Fruit fly (Drosophila melanogaster) whole organism, embryonic: Measurements from ENCODE around the gene Prim2.

Experiments
- C15 ChIP-seq: fragments of 200-800 bp; sonication (Bioruptor generic); IDR thresholded peaks from 3 replicates; pipeline ENCODE4 v1.3.6; 2022; ENCODE audit warnings: missing biosample characterization, missing genetic modification characterization
- CG10431 ChIP-seq: fragments of 200-800 bp; sonication (Bioruptor generic); optimal IDR thresholded peaks from 3 replicates; lab custom pipeline; 2018; ENCODE audit warnings: missing biosample characterization, mild to moderate bottlenecking, missing genetic modification characterization
- CG12155 ChIP-seq: fragments of 200-800 bp; sonication (Bioruptor generic); optimal IDR thresholded peaks from 3 replicates; lab custom pipeline; 2016; ENCODE audit warnings: missing biosample characterization, missing genetic modification characterization
- CG13123 ChIP-seq: fragments of 200-800 bp; sonication (Bioruptor generic); optimal IDR thresholded peaks from 2 replicates; lab custom pipeline; 2016; ENCODE audit warnings: missing biosample characterization, missing genetic modification characterization
- CG13287 ChIP-seq: fragments of 200-800 bp; sonication (Bioruptor generic); IDR thresholded peaks from 2 replicates; pipeline ENCODE4 v1.3.6; 2022; ENCODE audit warnings: missing biosample characterization, missing genetic modification characterization; ENCODE audit not compliant: partially characterized antibody
- CG13894 ChIP-seq: fragments of 200-800 bp; sonication (Bioruptor generic); optimal IDR thresholded peaks from 3 replicates; lab custom pipeline; 2018; ENCODE audit warnings: missing biosample characterization, mild to moderate bottlenecking, missing genetic modification characterization, moderate library complexity
- CG1647 ChIP-seq: fragments of 200-800 bp; sonication (Bioruptor generic); optimal IDR thresholded peaks from 3 replicates; lab custom pipeline; 2016; ENCODE audit warnings: missing biosample characterization, missing genetic modification characterization
- CG17568 ChIP-seq: fragments of 200-800 bp; sonication (Bioruptor generic); optimal IDR thresholded peaks from 2 replicates; lab custom pipeline; 2018; ENCODE audit warnings: missing biosample characterization, mild to moderate bottlenecking, missing genetic modification characterization, moderate library complexity
- CG17802 ChIP-seq: fragments of 200-800 bp; sonication (Bioruptor generic); optimal IDR thresholded peaks from 2 replicates; lab custom pipeline; 2018; ENCODE audit warnings: missing biosample characterization, mild to moderate bottlenecking, missing genetic modification characterization, moderate library complexity
- CG2202 ChIP-seq: fragments of 200-800 bp; sonication (Bioruptor generic); optimal IDR thresholded peaks from 2 replicates; lab custom pipeline; 2018; ENCODE audit warnings: missing biosample characterization, mild to moderate bottlenecking, missing genetic modification characterization
- CG30020 ChIP-seq: fragments of 200-800 bp; optimal IDR thresholded peaks from 2 replicates; lab custom pipeline; 2019; ENCODE audit warnings: missing biosample characterization, mild to moderate bottlenecking, missing genetic modification characterization, moderate library complexity
- CG4328 ChIP-seq: fragments of 200-800 bp; sonication (Bioruptor generic); optimal IDR thresholded peaks from 3 replicates; lab custom pipeline; 2017; ENCODE audit warnings: missing biosample characterization, missing genetic modification reagents, missing genetic modification characterization
- CG4854 ChIP-seq: fragments of 200-800 bp; sonication (Bioruptor generic); optimal IDR thresholded peaks from 2 replicates; lab custom pipeline; 2016; ENCODE audit warnings: missing biosample characterization, missing genetic modification characterization, inconsistent platforms
- CG5245 ChIP-seq: fragments of 200-800 bp; sonication (Bioruptor generic); optimal IDR thresholded peaks from 3 replicates; lab custom pipeline; 2016; ENCODE audit warnings: missing biosample characterization, missing genetic modification characterization
- CG6683 ChIP-seq: fragments of 200-800 bp; sonication (Bioruptor generic); optimal IDR thresholded peaks from 2 replicates; lab custom pipeline; 2017; ENCODE audit warnings: missing biosample characterization, mild to moderate bottlenecking, missing genetic modification characterization, missing genetic modification reagents
- CG7839 ChIP-seq: fragments of 200-800 bp; sonication (Bioruptor generic); optimal IDR thresholded peaks from 3 replicates; lab custom pipeline; 2018; ENCODE audit warnings: missing biosample characterization, mild to moderate bottlenecking, missing genetic modification characterization, moderate library complexity
- CG8478 ChIP-seq: fragments of >200 bp; optimal IDR thresholded peaks from 2 replicates; lab custom pipeline; 2018
- CG9437 ChIP-seq: fragments of 200-800 bp; sonication (Bioruptor generic); optimal IDR thresholded peaks from 2 replicates; lab custom pipeline; 2018; ENCODE audit warnings: missing biosample characterization, mild to moderate bottlenecking, missing genetic modification characterization
- CG9817 ChIP-seq: fragments of 200-800 bp; sonication (Bioruptor generic); optimal IDR thresholded peaks from 2 replicates; lab custom pipeline; 2018; ENCODE audit warnings: missing biosample characterization, mild to moderate bottlenecking, missing genetic modification characterization, moderate library complexity
- Doc3 ChIP-seq: fragments of 200-800 bp; sonication (Bioruptor generic); IDR thresholded peaks from 3 replicates; pipeline ENCODE4 v1.3.6; 2022; ENCODE audit warnings: missing biosample characterization, missing genetic modification characterization; ENCODE audit not compliant: partially characterized antibody
- Eip74EF ChIP-seq, 2 experiments: fragments of 200-800 bp in 1 of 2; fragments of >200 bp in 1 of 2; sonication (Bioruptor generic) in 1 of 2; optimal IDR thresholded peaks; 2 replicates each; lab custom pipeline; 2017 to 2019; ENCODE audit warnings: missing biosample characterization in 2 of 2, missing genetic modification characterization in 2 of 2, mild to moderate bottlenecking in 1 of 2, moderate library complexity in 1 of 2
- Elba2 ChIP-seq: fragments of 200-800 bp; sonication (Bioruptor generic); optimal IDR thresholded peaks from 3 replicates; lab custom pipeline; 2016; ENCODE audit warnings: missing biosample characterization, missing genetic modification characterization
- Ets97D ChIP-seq: fragments of 200-800 bp; sonication (Bioruptor generic); optimal IDR thresholded peaks from 3 replicates; lab custom pipeline; 2016; ENCODE audit warnings: missing biosample characterization, missing genetic modification characterization
- HLH4C ChIP-seq: fragments of 200-800 bp; sonication (Bioruptor generic); IDR thresholded peaks from 3 replicates; pipeline ENCODE4 v1.3.6; 2022; ENCODE audit warnings: missing biosample characterization, missing genetic modification characterization; ENCODE audit not compliant: partially characterized antibody
- Hr78 ChIP-seq, 2 experiments: fragments of 200-800 bp in 1 of 2; fragments of >200 bp in 1 of 2; sonication (Bioruptor generic) in 1 of 2; optimal IDR thresholded peaks; 2 replicates each; lab custom pipeline; 2017 to 2019; ENCODE audit warnings: missing biosample characterization in 2 of 2, missing genetic modification characterization in 2 of 2, mild to moderate bottlenecking in 1 of 2, moderate library complexity in 1 of 2
- MESR4 ChIP-seq: fragments of 200-800 bp; sonication (Bioruptor generic); optimal IDR thresholded peaks from 2 replicates; lab custom pipeline; 2018; ENCODE audit warnings: missing biosample characterization, mild to moderate bottlenecking, missing genetic modification characterization, moderate library complexity
- Max ChIP-seq: fragments of 200-800 bp; sonication (Bioruptor generic); optimal IDR thresholded peaks from 2 replicates; lab custom pipeline; 2016; ENCODE audit warnings: missing biosample characterization, mild to moderate bottlenecking, missing genetic modification characterization
- Ssrp ChIP-seq: fragments of 200-800 bp; sonication (Bioruptor generic); optimal IDR thresholded peaks from 2 replicates; lab custom pipeline; 2018; ENCODE audit warnings: missing biosample characterization, mild to moderate bottlenecking, missing genetic modification characterization, moderate library complexity
- Usf ChIP-seq: fragments of 200-800 bp; sonication (Bioruptor generic); optimal IDR thresholded peaks from 2 replicates; lab custom pipeline; 2017; ENCODE audit warnings: missing genotype, missing biosample characterization, missing genetic modification characterization
- Xrp1 ChIP-seq: fragments of 200-800 bp; sonication (Bioruptor generic); IDR thresholded peaks from 2 replicates; pipeline ENCODE4 v1.3.6; 2022; ENCODE audit warnings: missing biosample characterization, missing genetic modification characterization
- ab ChIP-seq: fragments of 200-800 bp; sonication (Bioruptor generic); optimal IDR thresholded peaks from 2 replicates; lab custom pipeline; 2016; ENCODE audit warnings: missing biosample characterization, missing genetic modification characterization
- bsh ChIP-seq, 2 experiments: fragments of 200-800 bp; sonication (Bioruptor generic); optimal IDR thresholded peaks; 2 replicates each; lab custom pipeline; 2017 to 2018; ENCODE audit warnings: mild to moderate bottlenecking in 2 of 2, missing biosample characterization in 2 of 2, missing genetic modification characterization in 2 of 2, moderate library complexity in 1 of 2
- btn ChIP-seq: fragments of 200-800 bp; sonication (Bioruptor generic); optimal IDR thresholded peaks from 2 replicates; lab custom pipeline; 2016; ENCODE audit warnings: missing biosample characterization, missing genetic modification characterization
- disco-r ChIP-seq: fragments of 200-800 bp; sonication (Bioruptor generic); optimal IDR thresholded peaks from 2 replicates; lab custom pipeline; 2016; ENCODE audit warnings: missing biosample characterization, missing genetic modification characterization
- fd3F ChIP-seq: fragments of 200-800 bp; sonication (Bioruptor generic); optimal IDR thresholded peaks from 2 replicates; lab custom pipeline; 2018; ENCODE audit warnings: missing biosample characterization, mild to moderate bottlenecking, missing genetic modification characterization, moderate library complexity
- hkb ChIP-seq, 2 experiments: fragments of 200-800 bp in 1 of 2; fragments of >200 bp in 1 of 2; sonication (Bioruptor generic) in 1 of 2; IDR thresholded peaks in 1 of 2; optimal IDR thresholded peaks in 1 of 2; 2 replicates each; pipeline versions ENCODE4 v1.3.6 to Lab custom; 2017 to 2022; ENCODE audit warnings: missing biosample characterization in 1 of 2, missing genetic modification characterization in 1 of 2
- ind ChIP-seq: fragments of 200-800 bp; sonication (Bioruptor generic); optimal IDR thresholded peaks from 3 replicates; lab custom pipeline; 2016; ENCODE audit warnings: missing biosample characterization, missing genetic modification characterization
- inv ChIP-seq: fragments of 200-800 bp; sonication (Bioruptor generic); IDR thresholded peaks from 2 replicates; pipeline ENCODE4 v1.3.6; 2022; ENCODE audit warnings: missing biosample characterization, missing genetic modification characterization; ENCODE audit not compliant: partially characterized antibody
- jumu ChIP-seq: fragments of 200-800 bp; sonication (Bioruptor generic); optimal IDR thresholded peaks from 3 replicates; lab custom pipeline; 2016; ENCODE audit warnings: missing biosample characterization, missing genetic modification characterization
- lmd ChIP-seq: fragments of 200-800 bp; sonication (Bioruptor generic); IDR thresholded peaks from 2 replicates; pipeline ENCODE4 v1.3.6; 2022; ENCODE audit warnings: missing biosample characterization, missing genetic modification characterization
- maf-S ChIP-seq: fragments of 200-800 bp; sonication (Bioruptor generic); optimal IDR thresholded peaks from 2 replicates; lab custom pipeline; 2016; ENCODE audit warnings: missing biosample characterization, missing genetic modification characterization
- peb ChIP-seq: fragments of 200-800 bp; sonication (Bioruptor generic); IDR thresholded peaks from 2 replicates; pipeline ENCODE4 v1.3.6; 2022; ENCODE audit warnings: missing biosample characterization, missing genetic modification characterization
- run ChIP-seq: fragments of 200-800 bp; sonication (Bioruptor generic); optimal IDR thresholded peaks from 3 replicates; lab custom pipeline; 2018; ENCODE audit warnings: missing biosample characterization, mild to moderate bottlenecking, missing genetic modification characterization
- sim ChIP-seq: fragments of 200-800 bp; sonication (Bioruptor generic); IDR thresholded peaks from 2 replicates; pipeline ENCODE4 v1.3.6; 2022; ENCODE audit warnings: missing biosample characterization, missing genetic modification characterization
- sug ChIP-seq: fragments of 200-800 bp; optimal IDR thresholded peaks from 2 replicates; lab custom pipeline; 2019; ENCODE audit warnings: missing biosample characterization, mild to moderate bottlenecking, missing genetic modification characterization, moderate library complexity
- tap ChIP-seq: fragments of 200-800 bp; optimal IDR thresholded peaks from 3 replicates; lab custom pipeline; 2019; ENCODE audit warnings: missing biosample characterization, mild to moderate bottlenecking, missing genetic modification characterization, moderate library complexity
- tio ChIP-seq: fragments of 200-800 bp; sonication (Bioruptor generic); optimal IDR thresholded peaks from 2 replicates; lab custom pipeline; 2017; ENCODE audit warnings: missing biosample characterization, missing genetic modification characterization, inconsistent platforms
- wdn ChIP-seq: fragments of 200-800 bp; sonication (Bioruptor generic); IDR thresholded peaks from 2 replicates; pipeline ENCODE4 v1.3.6; 2022; ENCODE audit warnings: missing biosample characterization, missing genetic modification characterization

Prim2 gene

dm6 chr3L:20384086-20384810, 22.9 kb upstream of the Prim2 start, which contains the start of the genes CG5498 and fbl (continued):
- TF ChIP-seq hkb (optimal IDR thresholded peaks at IDR 0.05; lab: Kevin White, UChicago) (no peak), hkb (GFP tag; IDR thresholded peaks at IDR 0.05; lab: Robert Waterston, UW) (0 out of 2 replicates have a peak, but pooled peaks have one; percentile 46), Doc3 (GFP tag; lab: Robert Waterston, UW) (0 out of 3 replicates have a peak, but pooled peaks have one; percentile 30), Elba2 (no peak), lmd (GFP tag; lab: Robert Waterston, UW) (no peak; the same call in 1 of the 2 replicates), CG2202 (tag; lab: Kevin White, UChicago) (peak; percentile 12), CG13123 (GFP tag; lab: Kevin White, UChicago) (peak; percentile 36), CG17568 (GFP tag; lab: Kevin White, UChicago) (no peak), Hr78 (GFP tag; optimal IDR thresholded peaks at IDR 0.05; lab: Kevin White, UChicago) (peak in 1 of 2 experiments; percentile 0), peb (GFP tag; lab: Robert Waterston, UW) (no peak), tio (GFP tag; lab: Kevin White, UChicago) (peak; percentile 53), tap (tag; lab: Kevin White, UChicago) (peak; percentile 13), run (tag; lab: Kevin White, UChicago) (no peak), CG17802 (no peak), CG10431 (GFP tag; lab: Kevin White, UChicago) (peak; percentile 43), MESR4 (peak; percentile 60), maf-S (GFP tag; lab: Kevin White, UChicago) (no peak), btn (GFP tag; lab: Kevin White, UChicago) (no peak), sim (GFP tag; lab: Robert Waterston, UW) (no peak), CG7839 (tag; lab: Kevin White, UChicago) (peak; percentile 74), inv (GFP tag; lab: Robert Waterston, UW) (no peak), CG12155 (GFP tag; lab: Kevin White, UChicago) (peak; percentile 74), jumu (GFP tag; lab: Kevin White, UChicago) (peak; percentile 35), Eip74EF (GFP tag; optimal IDR thresholded peaks at IDR 0.05; lab: Kevin White, UChicago) (peak in 1 of 2 experiments; percentile 40), bsh (GFP tag; optimal IDR thresholded peaks at IDR 0.05; lab: Kevin White, UChicago) (peak in 1 of 2 experiments; percentile 49), CG30020 (peak; percentile 64), Xrp1 (GFP tag; lab: Robert Waterston, UW) (peak; percentile 54; the same call in 1 of the 2 replicates), Usf (GFP tag; lab: Kevin White, UChicago) (peak; percentile 4), sug (tag; lab: Kevin White, UChicago) (peak; percentile 68), CG8478 (lab: Kevin White, UChicago) (no peak), ab (no peak), HLH4C (GFP tag; lab: Robert Waterston, UW) (no peak), ind (peak; percentile 64), CG4854 (peak; percentile 16), CG4328 (GFP tag; lab: Kevin White, UChicago) (peak; percentile 30), CG13287 (GFP tag; lab: Robert Waterston, UW) (peak; percentile 52; the same call in 1 of the 2 replicates), CG5245 (GFP tag; lab: Kevin White, UChicago) (peak; percentile 56), CG1647 (GFP tag; lab: Kevin White, UChicago) (peak; percentile 31), CG9437 (GFP tag; lab: Kevin White, UChicago) (peak; percentile 52), Ets97D (peak; percentile 14), Max (GFP tag; lab: Kevin White, UChicago) (peak; percentile 77), C15 (GFP tag; lab: Robert Waterston, UW) (no peak), CG6683 (GFP tag; lab: Kevin White, UChicago) (peak; percentile 42), disco-r (GFP tag; lab: Kevin White, UChicago) (no peak), Ssrp (peak; percentile 32), fd3F (GFP tag; lab: Kevin White, UChicago) (peak; percentile 37), CG13894 (tag; lab: Kevin White, UChicago) (peak; percentile 63), CG9817 (peak; percentile 40), wdn (GFP tag; lab: Robert Waterston, UW) (no peak)
